Fruit fly (Drosophila melanogaster): ENCODE data around the gene Inx2.

Inx2 gene

dm6 chrX:6998492-6998852, at the start of gene Inx2 (continued):
- TF ChIP-seq CG9797 (GFP tag; optimal IDR thresholded peaks at IDR 0.05): no peak
- no peak for TF ChIP-seq Rx (GFP tag; IDR thresholded peaks at IDR 0.05)
- TF ChIP-seq ERR (GFP tag; optimal IDR thresholded peaks at IDR 0.05): peak; percentile 37
- TF ChIP-seq CG6854 (GFP tag; optimal IDR thresholded peaks at IDR 0.05): no peak
- peak; percentile 75 for TF ChIP-seq z (GFP tag; IDR thresholded peaks at IDR 0.05)
- TF ChIP-seq Hand (GFP tag; optimal IDR thresholded peaks at IDR 0.05): no peak
- TF ChIP-seq Ptx1 (GFP tag; IDR thresholded peaks at IDR 0.05): 0 out of 2 replicates have a peak, but pooled peaks have one; percentile 11
- TF ChIP-seq sens (GFP tag): peak; percentile 58
- no peak for TF ChIP-seq CG1832 (GFP tag; optimal IDR thresholded peaks at IDR 0.05)
- no peak for TF ChIP-seq CG8281 (tag; optimal IDR thresholded peaks at IDR 0.05)
- no peak for TF ChIP-seq CG10274 (GFP tag; optimal IDR thresholded peaks at IDR 0.05)
- TF ChIP-seq B-H2 (GFP tag; optimal IDR thresholded peaks at IDR 0.05): peak; percentile 62
- peak; percentile 88 for TF ChIP-seq sug (tag; optimal IDR thresholded peaks at IDR 0.05)
- TF ChIP-seq peb (GFP tag; IDR thresholded peaks at IDR 0.05): no peak
- TF ChIP-seq CG17361 (GFP tag; IDR thresholded peaks at IDR 0.05): no peak
- TF ChIP-seq MTF-1 (GFP tag; optimal IDR thresholded peaks at IDR 0.05; ENCODE audit: borderline replicate concordance): peak; percentile 29
- peak; percentile 38 for TF ChIP-seq HLHmδ (GFP tag; optimal IDR thresholded peaks at IDR 0.05)
- no peak for TF ChIP-seq CG11085 (GFP tag; IDR thresholded peaks at IDR 0.05)
- peak; percentile 26; the same call in 1 of the 3 replicates for TF ChIP-seq dysf (GFP tag; IDR thresholded peaks at IDR 0.05)
- peak; percentile 60; the same call in 1 of the 3 replicates for TF ChIP-seq gce (GFP tag; IDR thresholded peaks at IDR 0.05)
- TF ChIP-seq p53 (GFP tag; optimal IDR thresholded peaks at IDR 0.05): no peak
- no peak for TF ChIP-seq unpg (GFP tag; optimal IDR thresholded peaks at IDR 0.05)
- TF ChIP-seq CG10979 (tag; optimal IDR thresholded peaks at IDR 0.05): no peak
- no peak for TF ChIP-seq CG1792 (GFP tag; optimal IDR thresholded peaks at IDR 0.05)
- no peak for TF ChIP-seq CG6175 (GFP tag; IDR thresholded peaks at IDR 0.05)
- no peak for TF ChIP-seq Ada2b (GFP tag; IDR thresholded peaks at IDR 0.05)
- no peak for TF ChIP-seq CG14965 (GFP tag; optimal IDR thresholded peaks at IDR 0.05; ENCODE audit: borderline replicate concordance)
- TF ChIP-seq nerfin-2 (GFP tag; IDR thresholded peaks at IDR 0.05; ENCODE audit: partially characterized antibody): no peak
- TF ChIP-seq CG12236 (GFP tag; optimal IDR thresholded peaks at IDR 0.05): no peak
- peak; percentile 61 for TF ChIP-seq ftz-f1 (GFP tag; optimal IDR thresholded peaks at IDR 0.05)
- peak; percentile 17 for TF ChIP-seq grau (tag; optimal IDR thresholded peaks at IDR 0.05)
- peak; percentile 49 for TF ChIP-seq wek (GFP tag; optimal IDR thresholded peaks at IDR 0.05)
- TF ChIP-seq lilli (GFP tag; optimal IDR thresholded peaks at IDR 0.05): peak; percentile 47
- no peak for TF ChIP-seq fd96Cb (tag; optimal IDR thresholded peaks at IDR 0.05)
- TF ChIP-seq Sox100B (GFP tag; optimal IDR thresholded peaks at IDR 0.05): no peak
- peak; percentile 31; the same call in 1 of the 2 replicates for TF ChIP-seq E2f2 (GFP tag; IDR thresholded peaks at IDR 0.05)
- no peak for TF ChIP-seq CG1529 (GFP tag; optimal IDR thresholded peaks at IDR 0.05)
- peak; percentile 43 for TF ChIP-seq Nf-YC (tag; optimal IDR thresholded peaks at IDR 0.05)
- no peak for TF ChIP-seq Optix (GFP tag; IDR thresholded peaks at IDR 0.05)
- TF ChIP-seq CG2202 (tag; optimal IDR thresholded peaks at IDR 0.05): no peak
- TF ChIP-seq dan (GFP tag; IDR thresholded peaks at IDR 0.05): no peak
- no peak for TF ChIP-seq hb (GFP tag; IDR thresholded peaks at IDR 0.05; ENCODE audit: partially characterized antibody)
- no peak for TF ChIP-seq CG18262 (tag; optimal IDR thresholded peaks at IDR 0.05)
- TF ChIP-seq pnt (GFP tag; optimal IDR thresholded peaks at IDR 0.05): no peak
- no peak for TF ChIP-seq emc (GFP tag; optimal IDR thresholded peaks at IDR 0.05)
- no peak for TF ChIP-seq CG4854 (GFP tag; optimal IDR thresholded peaks at IDR 0.05)
- no peak for TF ChIP-seq Dp (GFP tag; optimal IDR thresholded peaks at IDR 0.05)
- TF ChIP-seq cwo (GFP tag; optimal IDR thresholded peaks at IDR 0.05): peak; percentile 38
- TF ChIP-seq CG17802 (tag; optimal IDR thresholded peaks at IDR 0.05): no peak
- no peak for TF ChIP-seq hkb (optimal IDR thresholded peaks at IDR 0.05)
- TF ChIP-seq hkb (GFP tag; IDR thresholded peaks at IDR 0.05): peak; percentile 48
- TF ChIP-seq gsb-n (tag; optimal IDR thresholded peaks at IDR 0.05): peak; percentile 10
